Worm (Caenorhabditis elegans) whole organism, L4/young adult: ENCODE results near the gene snb-2.
"Not testable (repeated sequence)": the region's sequence is repeated elsewhere in the genome, so short reads cannot be mapped to it uniquely, and the experiment has no call there.

Source experiments
- W03F9.2 ChIP-seq: fragments of 150-350 bp; optimal IDR thresholded peaks from 2 replicates; lab custom pipeline; 2014; ENCODE audit warnings: missing biosample characterization, missing genetic modification characterization
- dao-5 ChIP-seq: sonication (generic microtip); optimal IDR thresholded peaks from 2 replicates; lab custom pipeline; 2016; ENCODE audit warnings: missing genotype, missing genetic modification characterization, moderate library complexity, missing compliant biosample characterization
- him-1 ChIP-seq: sonication (generic microtip); optimal IDR thresholded peaks from 2 replicates; lab custom pipeline; 2016; ENCODE audit warnings: missing genotype, missing genetic modification reagents, missing genetic modification characterization, missing compliant biosample characterization

snb-2 gene

DNA sequence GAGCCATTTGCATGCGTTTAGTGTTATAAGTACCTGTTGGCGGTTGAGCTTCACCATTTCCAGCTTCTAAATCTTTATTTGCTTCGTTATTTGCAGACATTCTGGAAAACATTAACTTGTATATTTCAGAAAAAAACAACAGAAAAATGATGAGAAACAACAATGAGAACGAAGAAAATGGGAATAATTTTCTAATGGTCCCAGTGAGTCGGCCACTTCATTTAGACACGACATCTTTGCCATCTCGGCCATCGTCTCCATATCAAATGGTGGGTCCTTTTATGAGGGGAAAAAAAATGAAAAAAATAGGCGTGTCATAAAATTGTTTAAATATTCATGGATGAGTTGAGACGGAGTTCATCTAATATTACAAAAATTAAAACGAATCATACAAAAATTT lies at the start of gene snb-2:
snb-2 (minus strand) TSS at position 101 of the 400 bp plus-strand sequence.
- no peak for TF ChIP-seq W03F9.2 (tag; lab: Kevin White, UChicago)
- no peak for TF ChIP-seq dao-5 (tag; lab: Kevin White, UChicago)
- TF ChIP-seq him-1 (tag; lab: Kevin White, UChicago) = no peak

DNA sequence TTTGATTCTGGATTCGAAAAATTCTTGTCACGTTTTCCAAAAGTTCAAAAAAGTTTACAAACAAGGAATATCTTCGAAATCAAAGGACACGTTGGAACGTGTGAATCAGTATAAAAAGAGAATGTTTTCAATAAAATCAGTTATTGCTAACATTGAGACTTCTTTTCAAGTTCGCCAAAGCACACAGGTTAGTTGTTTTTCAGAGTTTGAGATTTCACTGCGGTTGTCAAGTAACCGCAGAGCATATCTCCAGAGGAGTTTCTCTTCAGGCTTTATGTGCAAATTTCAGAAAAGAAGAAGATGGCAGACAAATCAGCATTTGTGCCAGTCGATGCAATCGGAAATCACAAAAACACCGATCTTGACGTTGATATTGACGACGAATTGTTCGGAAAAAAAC lies 40.4 kb upstream of the snb-2 start, which contains the start of gene K01D12.15:
K01D12.15 (plus strand) TSS at position 301 of the 400 bp plus-strand sequence.
- TF ChIP-seq W03F9.2 (tag; lab: Kevin White, UChicago) = no peak
- no peak for TF ChIP-seq him-1 (tag; lab: Kevin White, UChicago)
- TF ChIP-seq dao-5 (tag; lab: Kevin White, UChicago) = no peak

DNA sequence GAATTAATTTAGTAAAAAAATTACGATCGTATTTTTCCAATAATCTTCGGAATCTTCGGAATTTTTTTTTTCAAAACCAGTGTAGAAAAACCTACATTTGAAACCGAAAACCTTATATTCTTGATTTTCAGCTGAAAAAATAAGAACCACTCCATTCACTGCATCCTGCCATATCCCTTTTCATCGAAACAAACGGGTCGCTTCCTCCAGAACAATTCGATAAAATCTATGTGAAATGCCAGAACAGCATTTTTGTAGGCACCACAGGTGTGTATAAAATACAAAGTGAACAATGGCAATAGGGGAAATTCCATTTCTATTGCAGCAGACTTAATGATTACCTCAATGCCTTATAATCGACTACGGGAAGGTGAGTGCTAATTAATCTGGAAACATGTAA lies 31.5 kb upstream of the snb-2 start, which contains the start of gene K01D12.1:
K01D12.1 (plus strand) TSS at position 301 of the 400 bp plus-strand sequence.
- TF ChIP-seq dao-5 (tag; lab: Kevin White, UChicago) (no peak), W03F9.2 (tag; lab: Kevin White, UChicago) (no peak), him-1 (tag; lab: Kevin White, UChicago) (no peak)

DNA sequence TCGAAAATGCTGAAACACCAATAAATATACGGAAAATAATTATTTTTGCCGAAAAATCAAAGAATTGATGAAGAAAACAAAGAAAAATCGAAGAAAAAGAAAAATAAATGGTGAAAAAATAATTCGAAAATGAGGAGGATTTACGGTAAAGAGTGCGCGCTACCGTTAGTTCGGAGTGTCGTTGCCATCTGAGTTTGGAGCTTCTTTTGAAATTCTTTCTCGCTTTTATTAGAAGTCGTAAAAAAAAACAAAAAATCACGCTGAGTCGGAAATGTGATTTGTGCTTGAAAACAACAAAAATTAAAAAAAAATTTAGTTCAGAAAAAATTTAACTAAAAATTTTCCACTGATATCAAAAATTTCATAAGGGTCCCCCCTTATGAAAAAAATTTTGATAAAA lies 28.5 kb upstream of the snb-2 start, which contains the start of gene F23H12.10:
F23H12.10 (minus strand) TSS at position 12 of the 400 bp plus-strand sequence.
- TF ChIP-seq W03F9.2, dao-5, him-1 (tag; lab: Kevin White, UChicago): not testable (repeated sequence)

DNA sequence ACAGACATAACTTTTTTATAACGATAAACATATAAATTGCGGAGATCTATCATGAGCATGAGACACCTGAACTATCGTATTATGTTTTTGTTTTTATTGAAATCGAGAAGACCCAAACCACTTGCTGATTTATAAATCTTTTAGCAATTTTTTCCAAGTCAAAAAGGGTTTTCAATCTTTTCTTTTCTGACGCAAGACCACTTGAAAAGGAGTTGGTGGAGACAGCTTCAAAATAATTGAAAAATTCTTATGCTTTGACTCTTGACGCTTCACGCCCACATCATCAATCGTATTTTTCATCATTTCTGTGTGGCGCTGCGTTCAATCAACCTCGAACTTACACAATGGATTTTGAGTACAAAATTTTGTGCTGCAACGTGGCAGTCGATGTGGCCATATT lies 25.7 kb upstream of the snb-2 start, which contains the start of gene F23H12.7:
F23H12.7 (plus strand) TSS at position 301 of the 400 bp plus-strand sequence.
- TF ChIP-seq him-1 (tag; lab: Kevin White, UChicago) (no peak), dao-5 (tag; lab: Kevin White, UChicago) (no peak), W03F9.2 (tag; lab: Kevin White, UChicago) (no peak)

DNA sequence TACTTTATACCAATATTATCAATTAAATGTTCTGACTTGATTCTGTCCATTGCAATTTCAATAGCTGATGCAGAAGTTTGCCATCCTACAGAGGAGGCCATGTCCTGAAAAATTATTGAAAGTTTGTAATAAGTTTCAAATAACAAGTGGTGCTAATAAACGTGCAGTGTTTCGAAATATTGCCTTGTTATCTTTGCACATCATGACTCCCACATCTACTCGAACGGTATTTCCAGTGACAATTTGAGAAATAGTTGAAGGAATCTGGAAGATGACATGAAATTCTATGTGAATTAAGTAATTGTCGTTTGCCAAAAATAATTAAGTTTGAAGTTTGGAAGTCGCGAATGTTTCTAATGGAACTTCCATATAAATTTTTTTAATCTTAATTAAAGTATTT lies 23.7 kb upstream of the snb-2 start, which contains the start of gene gcy-13:
gcy-13 (minus strand) TSS at position 101 of the 400 bp plus-strand sequence.
- TF ChIP-seq dao-5 (tag; lab: Kevin White, UChicago) (no peak), W03F9.2 (tag; lab: Kevin White, UChicago) (no peak), him-1 (tag; lab: Kevin White, UChicago) (no peak)

DNA sequence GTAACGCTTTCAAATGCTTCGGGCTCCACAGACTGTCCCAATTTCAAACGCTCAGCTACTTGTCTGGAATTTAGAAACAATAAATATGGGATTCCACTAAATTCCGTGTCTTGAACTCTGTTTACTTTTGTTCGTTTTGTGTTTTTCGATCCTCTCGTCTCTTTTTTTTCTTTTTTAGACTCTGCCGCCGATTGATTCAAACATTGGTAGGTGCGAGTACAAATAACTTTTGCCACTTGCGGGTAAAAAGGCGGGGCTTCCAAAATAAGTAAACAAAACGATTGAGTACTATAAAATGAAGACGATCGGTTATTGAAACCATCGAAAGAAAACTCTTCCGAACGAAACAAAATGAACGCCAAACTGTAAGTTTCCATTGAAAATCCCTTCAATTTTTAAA lies 19.4 kb upstream of the snb-2 start, which contains the start of gene fipr-2:
fipr-2 (plus strand) TSS at position 245 of the 400 bp plus-strand sequence.
- TF ChIP-seq him-1 (tag; lab: Kevin White, UChicago) = no peak
- TF ChIP-seq dao-5 (tag; lab: Kevin White, UChicago) = no peak
- no peak for TF ChIP-seq W03F9.2 (tag; lab: Kevin White, UChicago)

DNA sequence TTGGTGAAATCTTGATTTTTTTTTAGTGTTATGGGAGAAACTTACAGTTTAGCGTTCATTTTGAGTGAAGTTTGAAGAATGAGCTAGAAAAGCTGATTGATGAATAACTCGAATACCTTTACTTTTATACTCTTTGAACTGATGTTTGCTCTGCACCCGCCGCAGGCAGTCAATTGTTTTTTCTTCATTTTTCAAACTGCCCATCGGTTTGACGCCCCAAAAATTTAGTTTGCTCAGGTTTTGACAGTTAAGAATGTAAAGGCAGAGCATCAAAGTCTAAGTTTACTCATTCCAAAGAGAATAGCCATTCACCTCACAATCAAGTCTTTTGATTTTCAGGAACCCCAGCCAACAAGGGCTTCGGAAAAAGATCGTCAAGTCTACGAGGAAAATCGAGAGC lies 15.9 kb upstream of the snb-2 start, which contains the start of gene fipr-1:
fipr-1 (minus strand) TSS at position 101 of the 400 bp plus-strand sequence.
- TF ChIP-seq him-1 (tag; lab: Kevin White, UChicago) = no peak
- TF ChIP-seq dao-5 (tag; lab: Kevin White, UChicago) = no peak
- TF ChIP-seq W03F9.2 (tag; lab: Kevin White, UChicago) = no peak

DNA sequence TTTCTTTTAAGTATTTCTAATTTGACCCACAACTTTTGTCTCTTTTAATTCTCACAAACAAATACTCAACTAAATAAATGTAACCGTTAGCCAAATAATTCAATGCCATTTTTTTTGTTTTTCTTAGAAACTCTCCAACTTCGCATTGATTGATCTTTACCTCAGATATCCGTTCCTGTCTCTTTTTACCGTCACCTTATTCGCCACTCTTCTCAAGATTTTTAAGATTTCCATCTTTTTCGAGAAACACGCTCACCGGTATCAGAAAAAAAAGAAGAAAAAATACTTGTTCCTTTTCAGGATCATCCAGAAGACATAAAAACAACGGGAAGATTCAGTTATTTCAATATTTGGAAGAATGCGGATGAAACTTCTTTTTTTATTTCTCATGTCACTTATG lies 12.6 kb upstream of the snb-2 start, which contains the start of gene F23H12.5:
F23H12.5 (plus strand) TSS at position 301 of the 400 bp plus-strand sequence.
- TF ChIP-seq dao-5 (tag; lab: Kevin White, UChicago) = no peak
- no peak for TF ChIP-seq him-1 (tag; lab: Kevin White, UChicago)
- TF ChIP-seq W03F9.2 (tag; lab: Kevin White, UChicago) = no peak

DNA sequence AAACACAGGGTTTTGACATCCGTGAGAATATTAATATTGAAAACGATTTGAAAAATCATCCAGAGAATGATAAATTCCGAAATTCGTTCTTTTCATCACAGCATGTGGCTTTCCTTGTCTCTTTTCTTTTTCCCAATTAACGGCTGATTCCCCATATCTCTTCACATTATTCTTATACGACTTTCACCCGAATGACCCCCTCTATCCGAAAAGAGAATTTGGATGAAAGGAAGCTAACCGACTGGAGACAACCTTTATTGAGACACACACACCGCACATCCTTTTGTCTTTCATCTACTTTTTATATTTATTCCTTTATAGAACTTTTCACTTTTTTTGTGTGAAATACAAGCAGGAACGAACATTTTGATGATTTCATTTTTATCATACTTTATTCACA lies 11.9 kb upstream of the snb-2 start:
- no peak for TF ChIP-seq him-1 (tag; lab: Kevin White, UChicago)
- TF ChIP-seq W03F9.2 (tag; lab: Kevin White, UChicago) = no peak
- TF ChIP-seq dao-5 (tag; lab: Kevin White, UChicago) = no peak

DNA sequence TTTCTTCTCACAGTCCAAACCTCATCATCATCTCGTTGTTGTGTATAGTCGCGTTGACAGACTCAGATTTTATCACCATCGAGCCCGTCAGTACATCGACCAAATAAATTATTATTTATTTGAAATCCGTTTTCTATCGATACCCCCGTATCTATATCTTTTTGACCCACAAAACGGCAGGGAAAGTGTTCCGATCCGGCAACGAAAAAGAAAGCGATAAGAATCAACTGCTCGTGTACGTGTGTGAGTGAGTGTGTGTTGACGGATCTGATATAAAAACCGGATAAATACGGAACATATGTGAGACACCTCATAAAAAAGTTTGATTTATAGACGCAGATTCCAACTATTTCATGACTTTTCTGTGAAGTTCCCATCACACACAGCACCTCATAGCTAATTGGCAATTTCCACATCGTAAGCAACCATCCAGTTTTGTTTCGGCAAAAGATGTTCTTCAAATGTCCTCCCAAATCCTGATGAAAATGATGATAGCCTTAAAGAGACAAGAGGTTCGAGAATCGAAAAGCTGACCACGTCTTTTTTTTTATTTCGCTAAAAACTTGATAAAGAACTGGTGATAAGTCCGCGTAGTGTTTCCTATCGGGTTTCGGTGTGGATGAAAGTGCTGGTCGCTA lies 8.6 kb upstream of the snb-2 start:
- TF ChIP-seq him-1 (tag; lab: Kevin White, UChicago) (no peak), dao-5 (tag; lab: Kevin White, UChicago) (no peak), W03F9.2 (tag; lab: Kevin White, UChicago) (no peak)

DNA sequence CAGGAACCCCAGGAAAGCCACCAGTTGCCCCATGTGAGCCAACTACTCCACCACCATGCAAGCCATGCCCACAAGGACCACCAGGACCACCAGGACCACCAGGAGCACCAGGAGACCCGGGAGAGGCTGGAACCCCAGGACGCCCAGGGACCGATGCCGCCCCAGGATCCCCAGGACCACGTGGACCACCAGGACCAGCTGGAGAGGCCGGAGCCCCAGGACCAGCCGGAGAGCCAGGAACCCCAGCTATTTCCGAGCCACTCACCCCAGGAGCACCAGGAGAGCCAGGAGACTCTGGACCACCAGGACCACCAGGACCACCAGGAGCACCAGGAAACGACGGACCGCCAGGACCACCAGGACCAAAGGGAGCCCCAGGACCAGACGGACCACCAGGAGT lies 7.8 kb upstream of the snb-2 start:
- TF ChIP-seq dao-5 (tag; lab: Kevin White, UChicago) (no peak), him-1 (tag; lab: Kevin White, UChicago) (no peak), W03F9.2 (tag; lab: Kevin White, UChicago) (no peak)

DNA sequence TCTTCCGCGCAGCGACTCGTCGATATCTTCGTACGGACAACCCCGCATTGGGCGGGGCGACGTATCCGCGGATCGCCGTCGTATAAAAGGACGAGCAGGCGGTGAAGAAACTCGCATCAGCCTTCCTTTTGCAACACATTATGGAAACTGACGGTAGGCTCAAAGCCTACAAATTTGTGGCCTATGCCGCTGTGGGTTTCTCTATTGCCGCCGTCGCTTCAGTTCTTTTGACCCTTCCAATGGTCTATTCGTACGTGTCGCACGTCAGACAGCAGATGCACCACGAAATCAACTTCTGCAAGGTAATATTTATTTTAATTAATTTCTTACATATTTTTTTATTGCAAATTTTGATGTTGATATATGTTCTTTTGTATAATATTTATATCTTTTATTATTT lies 7.2 kb upstream of the snb-2 start:
- no peak for TF ChIP-seq dao-5 (tag; lab: Kevin White, UChicago)
- no peak for TF ChIP-seq W03F9.2 (tag; lab: Kevin White, UChicago)
- TF ChIP-seq him-1 (tag; lab: Kevin White, UChicago) = no peak
